Worm (Caenorhabditis elegans): ENCODE results near the gene pqm-1.

pqm-1 gene

ce11 chrII:11167039-11167438, 14.6 kb upstream of the pqm-1 start (continued):
- TF ChIP-seq rec-8 (tag; optimal IDR thresholded peaks at IDR 0.05) (peak in 1 of 2 experiments; percentile 77), hmg-20 (GFP tag; IDR thresholded peaks at IDR 0.05) (peak; percentile 61; the same call in 1 of the 2 replicates)

- peak; percentile 40; the same call in 1 of the 2 replicates for TF ChIP-seq egrh-3 (GFP tag; IDR thresholded peaks at IDR 0.05)
- TF ChIP-seq nfya-1 (tag; optimal IDR thresholded peaks at IDR 0.05; ENCODE audit: borderline replicate concordance, insufficient read depth): no peak
- peak; percentile 30; the same call in 1 of the 2 replicates for TF ChIP-seq mcd-1 (GFP tag; IDR thresholded peaks at IDR 0.05)
- TF ChIP-seq zfh-2 (GFP tag; conservative IDR thresholded peaks at IDR 0.05): peak; percentile 89
Observed at ce11 chrII:11166414-11166813, 14.0 kb upstream of the pqm-1 start.

- TF ChIP-seq F39B2.1 (GFP tag; IDR thresholded peaks at IDR 0.05) (no peak), dpff-1 (tag; optimal IDR thresholded peaks at IDR 0.05) (no peak)
Observed at ce11 chrII:11163291-11163690, 10.9 kb upstream of the pqm-1 start.

ce11 chrII:11162390-11162789, 10.0 kb upstream of the pqm-1 start, which contains the start of gene ptr-13:
ptr-13 (minus strand) TSS chrII:11162481.
- TF ChIP-seq nhr-80 (tag; optimal IDR thresholded peaks at IDR 0.05) (no peak), C17E4.6 (GFP tag; IDR thresholded peaks at IDR 0.05) (no peak), ceh-27 (GFP tag; optimal IDR thresholded peaks at IDR 0.05) (no peak), Y79H2A.3 (GFP tag; conservative IDR thresholded peaks at IDR 0.05) (no peak)

- TF ChIP-seq ceh-100 (GFP tag; IDR thresholded peaks at IDR 0.05) (no peak), nfyb-1 (GFP tag; IDR thresholded peaks at IDR 0.05) (no peak), lin-54 (GFP tag; optimal IDR thresholded peaks at IDR 0.05) (no peak), ceh-40 (GFP tag; IDR thresholded peaks at IDR 0.05) (no peak), egl-18 (GFP tag; IDR thresholded peaks at IDR 0.05) (no peak), lin-26 (GFP tag; IDR thresholded peaks at IDR 0.05) (no peak), F52B5.7 (tag; optimal IDR thresholded peaks at IDR 0.05) (no peak), efl-1 (GFP tag; optimal IDR thresholded peaks at IDR 0.05) (no peak), Y56A3A.18 (GFP tag; IDR thresholded peaks at IDR 0.05) (no peak), chd-7 (tag; optimal IDR thresholded peaks at IDR 0.05) (no peak), rcor-1 (GFP tag; IDR thresholded peaks at IDR 0.05) (no peak)
Observed at ce11 chrII:11161675-11162074, 9.3 kb upstream of the pqm-1 start.

ce11 chrII:11157660-11158059, 5.3 kb upstream of the pqm-1 start:
- no peak for TF ChIP-seq cebp-2 (GFP tag; IDR thresholded peaks at IDR 0.05)
- no peak for TF ChIP-seq madf-10 (tag; optimal IDR thresholded peaks at IDR 0.05)
- peak; percentile 73 for TF ChIP-seq dox-1 (GFP tag; IDR thresholded peaks at IDR 0.05)
- peak; percentile 88 for TF ChIP-seq die-1 (tag; optimal IDR thresholded peaks at IDR 0.05)
- TF ChIP-seq snpc-4 (GFP tag; optimal IDR thresholded peaks at IDR 0.05): peak; percentile 36
- peak; percentile 10 to 83 (median 71) for TF ChIP-seq snpc-4 (tag; optimal IDR thresholded peaks at IDR 0.05)
- TF ChIP-seq snpc-3.4 (tag; optimal IDR thresholded peaks at IDR 0.05): peak; percentile 45
- no peak for TF ChIP-seq hlh-26 (GFP tag; conservative IDR thresholded peaks at IDR 0.05)
- TF ChIP-seq F23B12.7 (tag; optimal IDR thresholded peaks at IDR 0.05; ENCODE audit: insufficient read depth): no peak
- TF ChIP-seq ama-1 (optimal IDR thresholded peaks at IDR 0.05): no peak
- TF ChIP-seq ama-1 (GFP tag; optimal IDR thresholded peaks at IDR 0.05): peak in 1 of 2 experiments; percentile 75
- peak; percentile 37; the same call in 1 of the 2 replicates for TF ChIP-seq B0336.3 (GFP tag; IDR thresholded peaks at IDR 0.05)
- TF ChIP-seq ets-4 (GFP tag; optimal IDR thresholded peaks at IDR 0.05): no peak
- no peak for TF ChIP-seq aptf-3 (GFP tag; IDR thresholded peaks at IDR 0.05)
- TF ChIP-seq attf-6 (GFP tag; IDR thresholded peaks at IDR 0.05): 0 out of 2 replicates have a peak, but pooled peaks have one; percentile 22
- peak; percentile 45 for TF ChIP-seq athp-1 (tag; optimal IDR thresholded peaks at IDR 0.05)
- TF ChIP-seq ztf-22 (GFP tag; optimal IDR thresholded peaks at IDR 0.05): no peak
- 0 out of 2 replicates have a peak, but pooled peaks have one; percentile 51 for TF ChIP-seq ztf-28 (GFP tag; IDR thresholded peaks at IDR 0.05)
- TF ChIP-seq nhr-90 (tag; optimal IDR thresholded peaks at IDR 0.05): peak; percentile 80
